Worm (Caenorhabditis elegans): ENCODE measurements around the gene F20C5.5.

The F20C5.5 gene

ce11 chrIV:8782172-8782571, 12.7 kb upstream of the F20C5.5 start (continued):
- TF ChIP-seq nhr-77 (tag; optimal IDR thresholded peaks at IDR 0.05) (no peak), nhr-23 (tag; optimal IDR thresholded peaks at IDR 0.05) (no peak), nhr-129 (tag; optimal IDR thresholded peaks at IDR 0.05) (peak; percentile 96), F13H6.1 (tag; optimal IDR thresholded peaks at IDR 0.05) (peak; percentile 85), skn-1 (tag; optimal IDR thresholded peaks at IDR 0.05) (no peak), nhr-10 (tag; optimal IDR thresholded peaks at IDR 0.05) (no peak), unc-55 (GFP tag; optimal IDR thresholded peaks at IDR 0.05) (peak; percentile 45), gmeb-1 (tag; optimal IDR thresholded peaks at IDR 0.05) (peak; percentile 70), ceh-82 (tag; optimal IDR thresholded peaks at IDR 0.05) (no peak), zag-1 (tag; optimal IDR thresholded peaks at IDR 0.05) (no peak), ztf-11 (tag; optimal IDR thresholded peaks at IDR 0.05) (no peak), nhr-11 (tag; optimal IDR thresholded peaks at IDR 0.05) (no peak)

- TF ChIP-seq F13H6.1 (tag; optimal IDR thresholded peaks at IDR 0.05) = no peak
- TF ChIP-seq elt-1 (tag; optimal IDR thresholded peaks at IDR 0.05) = no peak
- TF ChIP-seq ZK546.5 (tag; optimal IDR thresholded peaks at IDR 0.05) = no peak
- no peak for TF ChIP-seq blmp-1 (tag; optimal IDR thresholded peaks at IDR 0.05; ENCODE audit: insufficient read depth)
- no peak for TF ChIP-seq Y55F3AM.14 (GFP tag; optimal IDR thresholded peaks at IDR 0.05)
- TF ChIP-seq mdl-1 (tag; optimal IDR thresholded peaks at IDR 0.05) = no peak
- no peak for TF ChIP-seq R02D3.7 (tag; optimal IDR thresholded peaks at IDR 0.05)
- TF ChIP-seq sem-4 (tag; optimal IDR thresholded peaks at IDR 0.05) = no peak
- TF ChIP-seq mbf-1 (tag; optimal IDR thresholded peaks at IDR 0.05) = no peak
Measured at ce11 chrIV:8778045-8778444, 8.6 kb upstream of the F20C5.5 start, which contains the start of gene C33D9.6. TSS of gene C33D9.6 (minus strand) at chrIV:8778145.

ce11 chrIV:8772800-8773256, 3.4 kb upstream of the F20C5.5 start, which contains the start of gene F20C5.6:
TSS of gene F20C5.6 (minus strand) at chrIV:8773206.
- TF ChIP-seq blmp-1 (tag; optimal IDR thresholded peaks at IDR 0.05; ENCODE audit: insufficient read depth) (no peak), mbf-1 (tag; optimal IDR thresholded peaks at IDR 0.05) (no peak), Y55F3AM.14 (GFP tag; optimal IDR thresholded peaks at IDR 0.05) (no peak), ztf-4 (tag; optimal IDR thresholded peaks at IDR 0.05) (no peak), aly-2 (tag; optimal IDR thresholded peaks at IDR 0.05) (no peak), dmd-4 (tag; optimal IDR thresholded peaks at IDR 0.05) (no peak), lin-13 (GFP tag; optimal IDR thresholded peaks at IDR 0.05) (no peak), ceh-82 (tag; optimal IDR thresholded peaks at IDR 0.05) (no peak), fos-1 (tag; optimal IDR thresholded peaks at IDR 0.05) (no peak)

- no peak for TF ChIP-seq nhr-10 (tag; optimal IDR thresholded peaks at IDR 0.05)
- TF ChIP-seq Y55F3AM.14 (GFP tag; optimal IDR thresholded peaks at IDR 0.05) = no peak
- no peak for TF ChIP-seq nhr-23 (tag; optimal IDR thresholded peaks at IDR 0.05)
- TF ChIP-seq sma-9 (GFP tag; optimal IDR thresholded peaks at IDR 0.05) = no peak
- no peak for TF ChIP-seq sma-9 (tag; optimal IDR thresholded peaks at IDR 0.05)
- no peak for TF ChIP-seq peb-1 (tag; optimal IDR thresholded peaks at IDR 0.05)
- TF ChIP-seq lin-13 (GFP tag; optimal IDR thresholded peaks at IDR 0.05) = no peak
- TF ChIP-seq fos-1 (tag; optimal IDR thresholded peaks at IDR 0.05) = no peak
- TF ChIP-seq mbf-1 (tag; optimal IDR thresholded peaks at IDR 0.05) = no peak
- TF ChIP-seq alr-1 (tag; optimal IDR thresholded peaks at IDR 0.05) = no peak
- TF ChIP-seq unc-62 (GFP tag; optimal IDR thresholded peaks at IDR 0.05) = no peak
- no peak for TF ChIP-seq ceh-82 (tag; optimal IDR thresholded peaks at IDR 0.05)
- no peak for TF ChIP-seq elt-3 (tag; optimal IDR thresholded peaks at IDR 0.05)
- no peak for TF ChIP-seq mab-5 (tag; optimal IDR thresholded peaks at IDR 0.05)
- TF ChIP-seq nhr-6 (tag; optimal IDR thresholded peaks at IDR 0.05) = no peak
- TF ChIP-seq ZK546.5 (tag; optimal IDR thresholded peaks at IDR 0.05) = no peak
- TF ChIP-seq aly-2 (tag; optimal IDR thresholded peaks at IDR 0.05) = no peak
Measured at ce11 chrIV:8764567-8764966, 4.9 kb downstream of the F20C5.5 start, which contains the start of gene cdc-50.B. TSS of gene cdc-50.B (plus strand) at chrIV:8764867.

ce11 chrIV:8762471-8762870, 7.0 kb downstream of the F20C5.5 start:
- TF ChIP-seq elt-3 (tag; optimal IDR thresholded peaks at IDR 0.05) = no peak
- TF ChIP-seq dmd-4 (tag; optimal IDR thresholded peaks at IDR 0.05) = no peak
- TF ChIP-seq aly-2 (tag; optimal IDR thresholded peaks at IDR 0.05) = no peak
- TF ChIP-seq unc-55 (GFP tag; optimal IDR thresholded peaks at IDR 0.05) = peak; percentile 93
- peak; percentile 49 for TF ChIP-seq zag-1 (tag; optimal IDR thresholded peaks at IDR 0.05)
- TF ChIP-seq nhr-6 (tag; optimal IDR thresholded peaks at IDR 0.05) = peak; percentile 76
- TF ChIP-seq nhr-25 (tag; optimal IDR thresholded peaks at IDR 0.05) = no peak
- TF ChIP-seq Y55F3AM.14 (GFP tag; optimal IDR thresholded peaks at IDR 0.05) = no peak
- TF ChIP-seq F13H6.1 (tag; optimal IDR thresholded peaks at IDR 0.05) = peak; percentile 49
- TF ChIP-seq ama-1 (optimal IDR thresholded peaks at IDR 0.05) = no peak
- no peak for TF ChIP-seq lin-11 (tag; optimal IDR thresholded peaks at IDR 0.05)
- no peak for TF ChIP-seq R02D3.7 (tag; optimal IDR thresholded peaks at IDR 0.05)
- no peak for TF ChIP-seq lin-39 (tag; optimal IDR thresholded peaks at IDR 0.05)
- peak; percentile 50 for TF ChIP-seq sem-4 (tag; optimal IDR thresholded peaks at IDR 0.05)
- peak; percentile 66 for TF ChIP-seq nhr-129 (tag; optimal IDR thresholded peaks at IDR 0.05)
- TF ChIP-seq mdl-1 (tag; optimal IDR thresholded peaks at IDR 0.05) = no peak
- no peak for TF ChIP-seq nhr-11 (tag; optimal IDR thresholded peaks at IDR 0.05)
- no peak for TF ChIP-seq elt-1 (tag; optimal IDR thresholded peaks at IDR 0.05)
- TF ChIP-seq ZK546.5 (tag; optimal IDR thresholded peaks at IDR 0.05) = no peak
- TF ChIP-seq ztf-4 (tag; optimal IDR thresholded peaks at IDR 0.05) = no peak
- no peak for TF ChIP-seq ztf-11 (tag; optimal IDR thresholded peaks at IDR 0.05)
- TF ChIP-seq C34F6.9 (tag; optimal IDR thresholded peaks at IDR 0.05) = peak; percentile 84
- peak; percentile 62 for TF ChIP-seq sma-9 (GFP tag; optimal IDR thresholded peaks at IDR 0.05)
- no peak for TF ChIP-seq sma-9 (tag; optimal IDR thresholded peaks at IDR 0.05)
- TF ChIP-seq mab-5 (tag; optimal IDR thresholded peaks at IDR 0.05) = peak; percentile 0
- TF ChIP-seq nhr-12 (tag; optimal IDR thresholded peaks at IDR 0.05) = no peak
- TF ChIP-seq ztf-1 (GFP tag; conservative IDR thresholded peaks at IDR 0.05) = no peak
- TF ChIP-seq lsy-2 (tag; optimal IDR thresholded peaks at IDR 0.05) = peak; percentile 40 to 71
- TF ChIP-seq peb-1 (tag; optimal IDR thresholded peaks at IDR 0.05) = no peak
- TF ChIP-seq lin-13 (GFP tag; optimal IDR thresholded peaks at IDR 0.05) = peak; percentile 43
